Worm (Caenorhabditis elegans) whole organism, L2 larva: ENCODE data around the gene str-3.
A peak's percentile ranks its signal among the peaks of the same experiment; 100 is the strongest.

Experiments
- C34F6.9 ChIP-seq: fragments of 150-350 bp; optimal IDR thresholded peaks from 2 replicates; lab custom pipeline; 2014; ENCODE audit warnings: missing biosample characterization, missing genetic modification characterization
- R02D3.7 ChIP-seq: fragments of 150-350 bp; optimal IDR thresholded peaks from 2 replicates; lab custom pipeline; 2014; ENCODE audit warnings: missing biosample characterization, missing genetic modification characterization
- ZK546.5 ChIP-seq: sonication (generic microtip); optimal IDR thresholded peaks from 2 replicates; lab custom pipeline; 2017; ENCODE audit warnings: missing biosample characterization, missing genetic modification characterization
- alr-1 ChIP-seq: fragments of 150-350 bp; optimal IDR thresholded peaks from 2 replicates; lab custom pipeline; 2014; ENCODE audit warnings: missing biosample characterization, missing genetic modification characterization
- aly-2 ChIP-seq: fragments of 150-350 bp; optimal IDR thresholded peaks from 2 replicates; lab custom pipeline; 2014; ENCODE audit warnings: missing biosample characterization, missing genetic modification characterization
- ama-1 ChIP-seq: fragments of 150-350 bp; optimal IDR thresholded peaks from 2 replicates; lab custom pipeline; 2018; ENCODE audit warnings: inconsistent platforms
- blmp-1 ChIP-seq: sonication (generic microtip); optimal IDR thresholded peaks from 2 replicates; lab custom pipeline; 2017; ENCODE audit warnings: missing genetic modification characterization, mild to moderate bottlenecking, missing compliant biosample characterization, antibody characterized with exemption, moderate library complexity; ENCODE audit not compliant: insufficient read depth
- ceh-16 ChIP-seq: fragments of 150-350 bp; optimal IDR thresholded peaks from 2 replicates; lab custom pipeline; 2014; ENCODE audit warnings: missing biosample characterization, missing genetic modification characterization
- ceh-82 ChIP-seq: fragments of 150-350 bp; optimal IDR thresholded peaks from 2 replicates; lab custom pipeline; 2014; ENCODE audit warnings: missing biosample characterization, missing genetic modification characterization
- crh-2 ChIP-seq: sonication (generic microtip); optimal IDR thresholded peaks from 2 replicates; lab custom pipeline; 2017; ENCODE audit warnings: missing biosample characterization, missing genetic modification characterization
- dmd-4 ChIP-seq: sonication (generic microtip); optimal IDR thresholded peaks from 2 replicates; lab custom pipeline; 2017; ENCODE audit warnings: missing biosample characterization, missing genetic modification characterization
- egl-27 ChIP-seq: sonication (generic microtip); optimal IDR thresholded peaks from 3 replicates; lab custom pipeline; 2017; ENCODE audit warnings: missing biosample characterization, missing genetic modification reagents, missing genetic modification characterization
- elt-1 ChIP-seq: fragments of 150-350 bp; optimal IDR thresholded peaks from 2 replicates; lab custom pipeline; 2014; ENCODE audit warnings: missing biosample characterization, missing genetic modification characterization
- elt-3 ChIP-seq: sonication (generic microtip); optimal IDR thresholded peaks from 2 replicates; lab custom pipeline; 2017; ENCODE audit warnings: missing biosample characterization, missing genetic modification characterization
- lin-13 ChIP-seq: fragments of 150-350 bp; optimal IDR thresholded peaks from 2 replicates; lab custom pipeline; 2014; ENCODE audit warnings: missing biosample characterization, missing genetic modification reagents, missing genetic modification characterization
- lsy-2 ChIP-seq, 2 experiments: fragments of 150-350 bp in 1 of 2; sonication (generic microtip) in 1 of 2; optimal IDR thresholded peaks; 2 replicates each; lab custom pipeline; 2014 to 2017; ENCODE audit warnings: missing biosample characterization in 2 of 2, missing genetic modification characterization in 2 of 2
- mab-5 ChIP-seq: fragments of 150-350 bp; optimal IDR thresholded peaks from 2 replicates; lab custom pipeline; 2014; ENCODE audit warnings: missing biosample characterization, missing genetic modification characterization
- mbf-1 ChIP-seq: sonication (generic microtip); optimal IDR thresholded peaks from 2 replicates; lab custom pipeline; 2017; ENCODE audit warnings: missing biosample characterization, missing genetic modification characterization
- nhr-10 ChIP-seq: sonication (generic microtip); optimal IDR thresholded peaks from 2 replicates; lab custom pipeline; 2017; ENCODE audit warnings: missing biosample characterization, missing genetic modification characterization
- nhr-11 ChIP-seq: fragments of 150-350 bp; optimal IDR thresholded peaks from 2 replicates; lab custom pipeline; 2014; ENCODE audit warnings: missing biosample characterization, missing genetic modification characterization
- nhr-129 ChIP-seq: fragments of 150-350 bp; optimal IDR thresholded peaks from 2 replicates; lab custom pipeline; 2014; ENCODE audit warnings: missing biosample characterization, missing genetic modification characterization
- nhr-23 ChIP-seq: fragments of 150-350 bp; optimal IDR thresholded peaks from 2 replicates; lab custom pipeline; 2014; ENCODE audit warnings: missing biosample characterization, missing genetic modification reagents, missing genetic modification characterization
- nhr-237 ChIP-seq: fragments of 150-350 bp; optimal IDR thresholded peaks from 2 replicates; lab custom pipeline; 2014; ENCODE audit warnings: missing biosample characterization, missing genetic modification characterization
- nhr-25 ChIP-seq: fragments of 150-350 bp; sonication (generic microtip); optimal IDR thresholded peaks from 3 replicates; lab custom pipeline; 2014; ENCODE audit warnings: missing biosample characterization, missing genetic modification characterization
- peb-1 ChIP-seq: fragments of 150-350 bp; optimal IDR thresholded peaks from 2 replicates; lab custom pipeline; 2014; ENCODE audit warnings: missing biosample characterization, missing genetic modification characterization
- sem-4 ChIP-seq: fragments of 150-350 bp; optimal IDR thresholded peaks from 2 replicates; lab custom pipeline; 2014; ENCODE audit warnings: missing biosample characterization, missing genetic modification reagents, missing genetic modification characterization
- skn-1 ChIP-seq: sonication (generic microtip); optimal IDR thresholded peaks from 2 replicates; lab custom pipeline; 2017; ENCODE audit warnings: missing biosample characterization, missing genetic modification characterization
- unc-39 ChIP-seq: fragments of 150-350 bp; optimal IDR thresholded peaks from 2 replicates; lab custom pipeline; 2014; ENCODE audit warnings: missing biosample characterization, missing genetic modification characterization
- unc-62 ChIP-seq: fragments of 150-350 bp; optimal IDR thresholded peaks from 2 replicates; lab custom pipeline; 2014; ENCODE audit warnings: missing biosample characterization, missing genetic modification reagents, missing genetic modification characterization
- ztf-1 ChIP-seq: fragments of 200-800 bp; sonication (Bioruptor generic); conservative IDR thresholded peaks from 2 replicates; pipeline ENCODE4 v1.3.6; 2022; ENCODE audit warnings: missing genetic modification characterization, missing compliant biosample characterization
- ztf-11 ChIP-seq: sonication (generic microtip); optimal IDR thresholded peaks from 2 replicates; lab custom pipeline; 2017; ENCODE audit warnings: missing biosample characterization, missing genetic modification characterization

str-3 gene

DNA sequence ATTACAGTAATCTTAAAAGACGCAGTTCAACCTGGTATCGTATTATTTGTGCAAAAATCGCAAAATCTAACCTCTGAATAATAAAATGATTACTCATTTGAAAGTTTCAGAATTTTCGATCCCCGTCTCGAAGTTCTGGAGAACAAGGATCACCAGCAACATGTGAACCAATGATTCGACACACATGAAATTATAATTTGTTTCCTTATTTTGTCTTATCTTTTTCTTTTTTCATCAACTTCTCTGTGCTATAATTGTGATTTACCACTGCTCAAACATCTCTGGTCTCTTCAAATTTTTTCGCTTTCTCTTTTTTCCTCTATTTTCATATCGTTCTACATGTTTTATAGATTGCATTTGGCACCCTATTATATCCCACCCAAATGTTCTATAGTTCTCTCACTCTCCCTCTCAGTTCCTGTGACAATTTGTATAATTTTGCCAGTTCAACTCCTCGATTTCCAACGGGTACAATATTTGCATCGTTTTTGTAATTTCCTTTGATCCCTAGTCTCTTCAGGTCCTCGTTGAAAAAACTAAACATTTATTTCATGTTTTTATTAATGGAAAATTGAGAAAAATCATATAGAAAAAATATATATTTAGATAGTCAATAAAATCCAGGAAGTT lies 37.1 kb downstream of the str-3 start:
- TF ChIP-seq egl-27 (no peak), lsy-2 (tag; optimal IDR thresholded peaks at IDR 0.05; lab: Kevin White, UChicago) (peak in 1 of 2 experiments; percentile 58)

DNA sequence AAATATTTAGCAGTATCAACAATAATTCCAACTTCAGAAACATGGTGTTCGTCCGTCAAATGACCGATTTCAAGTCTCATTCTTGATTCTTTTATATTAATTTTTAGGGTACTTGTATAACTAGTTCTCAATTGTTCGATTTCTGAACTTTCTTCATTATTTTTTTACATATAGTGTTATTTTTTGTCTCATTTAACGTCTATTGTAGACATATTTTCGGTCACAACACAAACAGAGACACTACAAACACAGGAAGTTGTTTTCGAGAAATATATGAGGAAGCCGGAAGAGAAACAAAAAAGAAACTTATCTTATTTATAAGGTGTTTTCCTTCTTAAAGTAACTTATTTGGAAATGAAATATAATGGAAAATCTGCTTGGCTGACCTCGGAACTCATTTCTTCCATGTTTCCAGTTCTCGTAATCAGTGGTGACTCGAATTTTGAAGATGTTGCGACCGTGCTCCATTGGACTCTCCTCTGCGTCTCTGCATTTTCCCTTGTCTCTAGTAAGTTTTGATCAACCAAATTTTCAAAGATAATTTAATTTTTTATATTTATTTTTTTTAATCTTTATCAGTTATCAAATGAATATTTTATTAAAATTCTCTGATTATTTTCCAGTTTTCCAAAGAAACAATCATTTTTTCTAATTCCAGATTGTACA lies 46.4 kb downstream of the str-3 start, which contains the start of the genes F36H1.12 and lin-3:
Gene F36H1.12, minus strand, starts transcription at position 51 of the 666 bp plus-strand sequence.
Gene lin-3, plus strand, starts transcription at position 657 of the 666 bp plus-strand sequence.
- TF ChIP-seq ceh-16 (tag; lab: Kevin White, UChicago), result no peak
- no peak for TF ChIP-seq aly-2 (tag; lab: Kevin White, UChicago)
- no peak for TF ChIP-seq nhr-23 (tag; lab: Kevin White, UChicago)
- TF ChIP-seq alr-1 (tag; lab: Kevin White, UChicago), result no peak
- TF ChIP-seq mbf-1, result no peak
- no peak for TF ChIP-seq ama-1 (lab: Kevin White, UChicago)
- no peak for TF ChIP-seq dmd-4
- no peak for TF ChIP-seq peb-1 (tag; lab: Kevin White, UChicago)

DNA sequence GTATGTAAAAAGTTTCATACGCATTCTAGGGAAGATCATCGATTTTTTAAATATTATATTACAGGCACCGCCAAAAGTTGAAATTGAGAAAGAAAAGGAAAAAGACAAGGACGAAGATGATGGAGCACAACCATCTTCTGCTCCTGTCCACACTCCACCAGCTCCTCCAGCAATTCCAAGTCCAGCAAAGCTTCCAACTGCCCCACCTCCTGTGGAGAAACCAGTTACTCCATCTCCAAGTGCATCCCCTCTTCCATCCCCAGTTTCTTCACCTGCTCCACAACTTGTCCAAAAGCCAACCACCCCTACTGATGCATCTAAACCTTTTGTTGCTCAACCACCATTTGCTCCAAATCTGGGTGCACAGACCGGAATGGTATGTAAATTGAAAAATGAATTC lies 48.2 kb downstream of the str-3 start:
- TF ChIP-seq nhr-10 (tag; lab: Kevin White, UChicago), result no peak
- no peak for TF ChIP-seq C34F6.9 (tag; lab: Kevin White, UChicago)
- no peak for TF ChIP-seq ztf-1 (GFP tag; lab: Robert Waterston, UW)
- TF ChIP-seq ceh-82 (tag; lab: Kevin White, UChicago), result no peak
- TF ChIP-seq alr-1 (tag; lab: Kevin White, UChicago), result no peak
- TF ChIP-seq nhr-237, result no peak
- no peak for TF ChIP-seq nhr-11 (tag; lab: Kevin White, UChicago)
- TF ChIP-seq unc-39 (tag; lab: Kevin White, UChicago), result no peak
- TF ChIP-seq ceh-16 (tag; lab: Kevin White, UChicago), result no peak
- TF ChIP-seq nhr-25 (tag; lab: Kevin White, UChicago), result no peak
- no peak for TF ChIP-seq ZK546.5 (tag; lab: Kevin White, UChicago)
- TF ChIP-seq lin-13, result no peak
- no peak for TF ChIP-seq lsy-2 (tag; optimal IDR thresholded peaks at IDR 0.05; lab: Kevin White, UChicago)

DNA sequence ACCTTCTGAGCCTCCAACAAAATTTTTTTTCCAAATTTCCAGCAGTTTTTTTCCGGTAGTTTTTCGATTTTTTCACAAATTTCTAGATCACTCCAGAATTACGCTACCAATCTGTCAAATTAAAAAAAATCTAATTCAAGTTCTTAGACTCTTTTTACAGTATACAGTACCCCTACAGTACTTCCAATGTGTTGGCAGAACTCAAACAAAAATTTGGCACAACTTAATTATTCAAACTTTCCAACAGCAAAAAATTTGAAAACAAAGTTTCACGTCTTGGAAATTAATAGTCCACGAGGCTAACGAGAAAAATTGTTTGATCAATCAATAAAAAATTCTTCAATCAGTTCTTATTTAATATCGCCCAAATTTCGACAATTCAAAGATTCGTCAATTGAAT lies 50.4 kb downstream of the str-3 start, which contains the start of gene F36H1.3:
Gene F36H1.3, plus strand, starts transcription at position 323 of the 400 bp plus-strand sequence.
- no peak for TF ChIP-seq ztf-11
- TF ChIP-seq blmp-1 (tag; lab: Kevin White, UChicago), result no peak
- TF ChIP-seq elt-3, result no peak

DNA sequence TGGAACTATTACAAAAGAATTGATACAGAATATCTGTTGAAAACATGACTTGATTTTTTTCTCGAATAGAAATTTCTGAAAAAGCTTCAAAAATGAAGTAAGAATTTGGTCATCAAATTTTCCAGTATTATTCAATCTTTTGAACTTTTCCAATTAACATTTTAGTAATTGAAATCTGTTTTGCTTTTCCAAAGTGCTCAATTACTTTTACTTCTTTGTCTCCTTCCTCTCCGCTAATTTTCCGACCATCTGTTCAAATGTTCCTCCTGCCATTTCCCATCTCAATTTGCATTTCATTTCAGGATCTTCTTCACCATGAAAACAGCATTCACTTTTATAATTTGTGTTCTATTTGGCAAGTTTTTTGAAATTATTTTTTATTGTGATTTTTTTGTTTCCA lies 51.3 kb downstream of the str-3 start, which contains the start of gene F36H1.11:
Gene F36H1.11, plus strand, starts transcription at position 301 of the 400 bp plus-strand sequence.
- no peak for TF ChIP-seq dmd-4
- TF ChIP-seq elt-3, result no peak
- TF ChIP-seq skn-1 (tag; lab: Kevin White, UChicago), result no peak
- TF ChIP-seq C34F6.9 (tag; lab: Kevin White, UChicago), result no peak
- no peak for TF ChIP-seq sem-4
- TF ChIP-seq peb-1 (tag; lab: Kevin White, UChicago), result no peak
- TF ChIP-seq nhr-11 (tag; lab: Kevin White, UChicago), result no peak
- no peak for TF ChIP-seq unc-62 (GFP tag; lab: Kevin White, UChicago)
- no peak for TF ChIP-seq mab-5
- no peak for TF ChIP-seq R02D3.7 (tag; lab: Kevin White, UChicago)
- no peak for TF ChIP-seq nhr-129
- no peak for TF ChIP-seq crh-2
- TF ChIP-seq elt-1 (tag; lab: Kevin White, UChicago), result no peak
